Worm (Caenorhabditis elegans) whole organism, late embryonic: ENCODE data around the gene cutl-18.

Source experiments
- C38D4.7 ChIP-seq: fragments of 200-800 bp; sonication (Bioruptor generic); optimal IDR thresholded peaks from 2 replicates; lab custom pipeline; 2018; ENCODE audit warnings: mild to moderate bottlenecking, missing genetic modification characterization, moderate library complexity, missing compliant biosample characterization
- ceh-18 ChIP-seq: sonication (generic microtip); optimal IDR thresholded peaks from 2 replicates; lab custom pipeline; 2016; ENCODE audit warnings: missing genetic modification characterization, missing compliant biosample characterization
- hlh-30 ChIP-seq: sonication (generic microtip); optimal IDR thresholded peaks from 2 replicates; lab custom pipeline; 2017; ENCODE audit warnings: antibody characterized with exemption, missing genetic modification characterization, missing compliant biosample characterization; ENCODE audit not compliant: insufficient read depth
- odd-2 ChIP-seq: sonication (generic microtip); optimal IDR thresholded peaks from 2 replicates; lab custom pipeline; 2017; ENCODE audit warnings: antibody characterized with exemption, mild to moderate bottlenecking, missing genetic modification characterization, missing compliant biosample characterization
- pqm-1 ChIP-seq: sonication (generic microtip); optimal IDR thresholded peaks from 2 replicates; lab custom pipeline; 2016; ENCODE audit warnings: missing genetic modification characterization, missing compliant biosample characterization
- tbx-2 ChIP-seq: sonication (generic microtip); optimal IDR thresholded peaks from 2 replicates; lab custom pipeline; 2016; ENCODE audit warnings: missing genetic modification characterization, missing compliant biosample characterization
- unc-3 ChIP-seq, 2 experiments: fragments of 200-800 bp in 1 of 2; sonication (Bioruptor generic) in 1 of 2; sonication (generic microtip) in 1 of 2; conservative IDR thresholded peaks in 1 of 2; optimal IDR thresholded peaks in 1 of 2; 2 replicates each; pipeline versions ENCODE4 v1.3.6 to Lab custom; 2016 to 2022; ENCODE audit warnings: missing compliant biosample characterization in 2 of 2, missing genetic modification characterization in 2 of 2, missing genetic modification reagents in 1 of 2
- unc-55 ChIP-seq: sonication (generic microtip); optimal IDR thresholded peaks from 2 replicates; lab custom pipeline; 2017; ENCODE audit warnings: missing biosample characterization, missing genetic modification reagents, missing genetic modification characterization

- TF ChIP-seq ceh-18 (tag; lab: Kevin White, UChicago) = no peak
- TF ChIP-seq pqm-1 (tag; lab: Kevin White, UChicago) = no peak
- TF ChIP-seq unc-3 (GFP tag; conservative IDR thresholded peaks at IDR 0.05; lab: Robert Waterston, UW) = no peak
- no peak for TF ChIP-seq unc-3 (tag; optimal IDR thresholded peaks at IDR 0.05; lab: Kevin White, UChicago)
- no peak for TF ChIP-seq C38D4.7 (GFP tag; lab: Kevin White, UChicago)
- TF ChIP-seq unc-55 = no peak
- TF ChIP-seq hlh-30 = no peak
- TF ChIP-seq odd-2 (tag; lab: Kevin White, UChicago) = no peak
- TF ChIP-seq tbx-2 (tag; lab: Kevin White, UChicago) = no peak
Observed at ce11 chrV:11282272-11282671, 34.4 kb downstream of the cutl-18 start, which contains the start of gene gly-20.
